Fruit fly (Drosophila melanogaster) S2 (cell line): ENCODE measurements around the gene CG34179.

Experiments
- CG8478 ChIP-seq: fragments of >200 bp; optimal IDR thresholded peaks from 2 replicates; lab custom pipeline; 2018
- CTCF ChIP-seq, 2 experiments: fragments of >200 bp; optimal IDR thresholded peaks; 2 replicates each; lab custom pipeline; 2018

dm6 chr2L:6086771-6087170 is 38.3 kb upstream of the CG34179 start:
- TF ChIP-seq CG8478 (lab: Kevin White, UChicago) (no peak), CTCF (optimal IDR thresholded peaks at IDR 0.05; lab: Kevin White, UChicago) (no peak)
